Fruit fly (Drosophila melanogaster) whole organism, embryonic: ENCODE measurements around the gene CG42748.

Source experiments
- BEAF-32 ChIP-seq: fragments of 200-800 bp; sonication (Bioruptor generic); optimal IDR thresholded peaks from 3 replicates; lab custom pipeline; 2017; ENCODE audit warnings: missing biosample characterization, missing genetic modification characterization, mild to moderate bottlenecking, moderate library complexity, missing genetic modification reagents
- CG1024 ChIP-seq: fragments of 200-800 bp; sonication (Bioruptor generic); IDR thresholded peaks from 2 replicates; pipeline ENCODE4 v1.3.6; 2022; ENCODE audit warnings: missing biosample characterization, missing genetic modification characterization
- CG11723 ChIP-seq: fragments of 200-800 bp; sonication (Bioruptor generic); optimal IDR thresholded peaks from 2 replicates; lab custom pipeline; 2017; ENCODE audit warnings: missing biosample characterization, mild to moderate bottlenecking, missing genetic modification characterization
- CG12071 ChIP-seq: fragments of 200-800 bp; sonication (Bioruptor generic); optimal IDR thresholded peaks from 3 replicates; lab custom pipeline; 2018; ENCODE audit warnings: missing biosample characterization, mild to moderate bottlenecking, missing genetic modification characterization
- CG13287 ChIP-seq: fragments of 200-800 bp; sonication (Bioruptor generic); IDR thresholded peaks from 2 replicates; pipeline ENCODE4 v1.3.6; 2022; ENCODE audit warnings: missing biosample characterization, missing genetic modification characterization; ENCODE audit not compliant: partially characterized antibody
- CG17802 ChIP-seq: fragments of 200-800 bp; sonication (Bioruptor generic); optimal IDR thresholded peaks from 2 replicates; lab custom pipeline; 2018; ENCODE audit warnings: missing biosample characterization, mild to moderate bottlenecking, missing genetic modification characterization, moderate library complexity
- CG2116 ChIP-seq: fragments of 200-800 bp; sonication (Bioruptor generic); optimal IDR thresholded peaks from 3 replicates; lab custom pipeline; 2018; ENCODE audit warnings: missing biosample characterization, mild to moderate bottlenecking, missing genetic modification characterization
- CG30020 ChIP-seq: fragments of 200-800 bp; optimal IDR thresholded peaks from 2 replicates; lab custom pipeline; 2019; ENCODE audit warnings: missing biosample characterization, mild to moderate bottlenecking, missing genetic modification characterization, moderate library complexity
- CG34224 ChIP-seq: fragments of 200-800 bp; sonication (Bioruptor generic); IDR thresholded peaks from 3 replicates; pipeline ENCODE4 v1.3.6; 2022; ENCODE audit warnings: missing biosample characterization, missing genetic modification characterization; ENCODE audit not compliant: partially characterized antibody
- CG4404 ChIP-seq: fragments of 200-800 bp; sonication (Bioruptor generic); IDR thresholded peaks from 2 replicates; pipeline ENCODE4 v1.3.6; 2022; ENCODE audit warnings: missing biosample characterization, missing genetic modification characterization
- CG6813 ChIP-seq: fragments of 200-800 bp; sonication (Bioruptor generic); optimal IDR thresholded peaks from 2 replicates; lab custom pipeline; 2017; ENCODE audit warnings: missing biosample characterization, missing genetic modification characterization, mild to moderate bottlenecking, moderate library complexity, missing genetic modification reagents
- CG7357 ChIP-seq: fragments of 200-800 bp; sonication (Bioruptor generic); IDR thresholded peaks from 3 replicates; pipeline ENCODE4 v1.3.6; 2022; ENCODE audit warnings: missing biosample characterization, missing genetic modification characterization
- CG8281 ChIP-seq: fragments of 200-800 bp; sonication (Bioruptor generic); optimal IDR thresholded peaks from 2 replicates; lab custom pipeline; 2018; ENCODE audit warnings: missing biosample characterization, mild to moderate bottlenecking, missing genetic modification characterization, moderate library complexity
- CG8290 ChIP-seq, 3 experiments: fragments of 200-800 bp; sonication (Bioruptor generic); optimal IDR thresholded peaks; 2 replicates each; lab custom pipeline; 2016 to 2019; ENCODE audit warnings: missing biosample characterization in 3 of 3, missing genetic modification characterization in 3 of 3, mild to moderate bottlenecking in 2 of 3, moderate library complexity in 1 of 3
- Dll ChIP-seq: fragments of 200-800 bp; sonication (Bioruptor generic); IDR thresholded peaks from 4 replicates; pipeline ENCODE4 v1.3.6; 2022; ENCODE audit warnings: missing biosample characterization, missing genetic modification characterization; ENCODE audit not compliant: partially characterized antibody
- Doc3 ChIP-seq: fragments of 200-800 bp; sonication (Bioruptor generic); IDR thresholded peaks from 3 replicates; pipeline ENCODE4 v1.3.6; 2022; ENCODE audit warnings: missing biosample characterization, missing genetic modification characterization; ENCODE audit not compliant: partially characterized antibody
- Elba2 ChIP-seq: fragments of 200-800 bp; sonication (Bioruptor generic); optimal IDR thresholded peaks from 3 replicates; lab custom pipeline; 2016; ENCODE audit warnings: missing biosample characterization, missing genetic modification characterization
- Ets97D ChIP-seq: fragments of 200-800 bp; sonication (Bioruptor generic); optimal IDR thresholded peaks from 3 replicates; lab custom pipeline; 2016; ENCODE audit warnings: missing biosample characterization, missing genetic modification characterization
- Hsf ChIP-seq: fragments of 200-800 bp; sonication (Bioruptor generic); optimal IDR thresholded peaks from 3 replicates; lab custom pipeline; 2016; ENCODE audit warnings: missing biosample characterization, missing genetic modification characterization
- Mes4 ChIP-seq: fragments of 200-800 bp; sonication (Bioruptor generic); optimal IDR thresholded peaks from 2 replicates; lab custom pipeline; 2016; ENCODE audit warnings: missing biosample characterization, missing genetic modification characterization
- Neu2 ChIP-seq: fragments of 200-800 bp; sonication (Bioruptor generic); optimal IDR thresholded peaks from 3 replicates; lab custom pipeline; 2016; ENCODE audit warnings: missing biosample characterization, missing genetic modification characterization, borderline replicate concordance
- Ptx1 ChIP-seq: fragments of 200-800 bp; sonication (Bioruptor generic); IDR thresholded peaks from 2 replicates; pipeline ENCODE4 v1.3.6; 2022; ENCODE audit warnings: missing biosample characterization, missing genetic modification characterization
- Scr ChIP-seq: fragments of 200-800 bp; sonication (Bioruptor generic); IDR thresholded peaks from 2 replicates; pipeline ENCODE4 v1.3.6; 2022; ENCODE audit warnings: missing biosample characterization, missing genetic modification characterization; ENCODE audit not compliant: partially characterized antibody
- Sin3A ChIP-seq: fragments of >200 bp; optimal IDR thresholded peaks from 2 replicates; lab custom pipeline; 2018
- Sry-δ ChIP-seq: fragments of 200-800 bp; sonication (Bioruptor generic); optimal IDR thresholded peaks from 2 replicates; lab custom pipeline; 2016; ENCODE audit warnings: missing biosample characterization, missing genetic modification characterization
- Trl ChIP-seq, 3 experiments: fragments of >200 bp in 2 of 3; fragments of 200-800 bp in 1 of 3; sonication (Bioruptor generic) in 1 of 3; optimal IDR thresholded peaks; 2 replicates in 1 of 3; 3 replicates in 2 of 3; lab custom pipeline; 2016 to 2017; ENCODE audit warnings: missing biosample characterization in 1 of 3, missing genetic modification characterization in 1 of 3
- Xbp1 ChIP-seq: fragments of 200-800 bp; sonication (Bioruptor generic); optimal IDR thresholded peaks from 3 replicates; lab custom pipeline; 2016; ENCODE audit warnings: missing biosample characterization, mild to moderate bottlenecking, missing genetic modification characterization
- amos ChIP-seq: fragments of 200-800 bp; sonication (Bioruptor generic); IDR thresholded peaks from 2 replicates; pipeline ENCODE4 v1.3.6; 2022; ENCODE audit warnings: missing biosample characterization, missing genetic modification characterization; ENCODE audit not compliant: partially characterized antibody
- aop ChIP-seq: fragments of 200-800 bp; sonication (Bioruptor generic); IDR thresholded peaks from 2 replicates; pipeline ENCODE4 v1.3.6; 2022; ENCODE audit warnings: missing biosample characterization, missing genetic modification characterization
- bbx ChIP-seq: fragments of 200-800 bp; sonication (Bioruptor generic); IDR thresholded peaks from 2 replicates; pipeline ENCODE4 v1.3.6; 2022; ENCODE audit warnings: missing biosample characterization, missing genetic modification characterization; ENCODE audit not compliant: partially characterized antibody
- btn ChIP-seq: fragments of 200-800 bp; sonication (Bioruptor generic); optimal IDR thresholded peaks from 2 replicates; lab custom pipeline; 2016; ENCODE audit warnings: missing biosample characterization, missing genetic modification characterization
- croc ChIP-seq: fragments of 200-800 bp; sonication (Bioruptor generic); conservative IDR thresholded peaks from 3 replicates; pipeline ENCODE4 v1.3.6; 2022; ENCODE audit warnings: missing biosample characterization, missing genetic modification characterization
- eve ChIP-seq, 2 experiments: fragments of >200 bp; optimal IDR thresholded peaks; 2 replicates each; lab custom pipeline; 2017; ENCODE audit warnings: missing biosample characterization in 2 of 2, missing genetic modification characterization in 2 of 2
- fru ChIP-seq: fragments of >200 bp; optimal IDR thresholded peaks from 2 replicates; lab custom pipeline; 2017
- hbn ChIP-seq: fragments of 200-800 bp; sonication (Bioruptor generic); IDR thresholded peaks from 2 replicates; pipeline ENCODE4 v1.3.6; 2022; ENCODE audit warnings: missing biosample characterization, missing genetic modification characterization; ENCODE audit not compliant: partially characterized antibody
- jumu ChIP-seq: fragments of 200-800 bp; sonication (Bioruptor generic); optimal IDR thresholded peaks from 3 replicates; lab custom pipeline; 2016; ENCODE audit warnings: missing biosample characterization, missing genetic modification characterization
- lola ChIP-seq, 3 experiments: fragments of >200 bp in 2 of 3; fragments of 200-800 bp in 1 of 3; sonication (Bioruptor generic) in 1 of 3; optimal IDR thresholded peaks; 2 replicates each; lab custom pipeline; 2017 to 2019; ENCODE audit warnings: missing biosample characterization in 3 of 3, missing genetic modification characterization in 3 of 3, mild to moderate bottlenecking in 1 of 3, moderate library complexity in 1 of 3
- maf-S ChIP-seq: fragments of 200-800 bp; sonication (Bioruptor generic); optimal IDR thresholded peaks from 2 replicates; lab custom pipeline; 2016; ENCODE audit warnings: missing biosample characterization, missing genetic modification characterization
- mirr ChIP-seq: fragments of 200-800 bp; sonication (Bioruptor generic); optimal IDR thresholded peaks from 3 replicates; lab custom pipeline; 2018; ENCODE audit warnings: missing biosample characterization, mild to moderate bottlenecking, missing genetic modification characterization
- nerfin-2 ChIP-seq: fragments of 200-800 bp; sonication (Bioruptor generic); IDR thresholded peaks from 2 replicates; pipeline ENCODE4 v1.3.6; 2022; ENCODE audit warnings: missing biosample characterization, missing genetic modification characterization; ENCODE audit not compliant: partially characterized antibody
- phol ChIP-seq: fragments of 200-800 bp; sonication (Bioruptor generic); optimal IDR thresholded peaks from 3 replicates; lab custom pipeline; 2018; ENCODE audit warnings: missing biosample characterization, mild to moderate bottlenecking, missing genetic modification characterization, moderate library complexity
- repo ChIP-seq: fragments of 200-800 bp; sonication (Bioruptor generic); optimal IDR thresholded peaks from 2 replicates; lab custom pipeline; 2016; ENCODE audit warnings: missing biosample characterization, missing genetic modification characterization
- row ChIP-seq: fragments of 200-800 bp; sonication (Bioruptor generic); IDR thresholded peaks from 3 replicates; pipeline ENCODE4 v1.3.6; 2022; ENCODE audit warnings: missing biosample characterization, missing genetic modification characterization
- sens ChIP-seq: fragments of 200-800 bp; sonication (Bioruptor generic); peaks from one replicate; lab custom pipeline; 2016; ENCODE audit warnings: missing biosample characterization, missing genetic modification characterization
- tap ChIP-seq: fragments of 200-800 bp; optimal IDR thresholded peaks from 3 replicates; lab custom pipeline; 2019; ENCODE audit warnings: missing biosample characterization, mild to moderate bottlenecking, missing genetic modification characterization, moderate library complexity
- trem ChIP-seq: fragments of 200-800 bp; optimal IDR thresholded peaks from 3 replicates; lab custom pipeline; 2019; ENCODE audit warnings: missing biosample characterization, mild to moderate bottlenecking, missing genetic modification characterization, moderate library complexity
- unc-4 ChIP-seq: fragments of 200-800 bp; sonication (Bioruptor generic); IDR thresholded peaks from 2 replicates; pipeline ENCODE4 v1.3.6; 2022; ENCODE audit warnings: missing biosample characterization, missing genetic modification characterization; ENCODE audit not compliant: partially characterized antibody
- wek ChIP-seq: fragments of 200-800 bp; sonication (Bioruptor generic); optimal IDR thresholded peaks from 3 replicates; lab custom pipeline; 2018; ENCODE audit warnings: missing biosample characterization, mild to moderate bottlenecking, missing genetic modification characterization, moderate library complexity

CG42748 gene

DNA sequence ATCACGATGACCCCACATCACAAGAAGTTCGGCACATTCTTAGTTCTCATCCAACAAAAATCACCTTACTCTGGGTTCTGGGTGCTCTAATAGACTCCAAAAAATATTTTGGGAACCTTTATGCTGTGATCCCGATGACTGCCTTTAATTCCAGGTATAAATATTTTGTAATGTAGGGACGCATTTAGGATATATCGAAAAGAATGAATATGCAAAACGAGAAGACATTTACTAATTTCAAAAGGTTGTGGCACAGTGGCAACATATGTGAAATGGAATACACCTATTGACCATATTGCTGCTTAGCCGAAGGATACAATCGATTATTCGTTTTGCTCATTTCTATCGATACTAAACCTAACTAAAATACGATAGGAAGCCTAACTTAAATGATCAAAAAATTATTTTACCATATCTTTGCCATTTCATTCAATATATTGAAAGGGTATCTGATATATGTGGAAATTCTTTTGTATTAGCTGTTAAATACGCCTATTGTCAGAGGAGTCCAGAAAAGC lies 10.1 kb upstream of the CG42748 start, which contains the start of gene CG3651 (continued):
- TF ChIP-seq CG2116 (GFP tag; lab: Kevin White, UChicago), result peak; percentile 92
- peak; percentile 70 for TF ChIP-seq Scr
- TF ChIP-seq Doc3 (GFP tag; lab: Robert Waterston, UW), result 0 out of 3 replicates have a peak, but pooled peaks have one; percentile 36
- TF ChIP-seq phol (tag; lab: Kevin White, UChicago), result peak; percentile 32
- TF ChIP-seq Dll (GFP tag; lab: Robert Waterston, UW), result peak; percentile 77
- peak; percentile 37 for TF ChIP-seq CG11723 (GFP tag; lab: Kevin White, UChicago)
- TF ChIP-seq CG4404 (GFP tag; lab: Robert Waterston, UW), result no peak
- peak; percentile 64 for TF ChIP-seq CG8290 (GFP tag; optimal IDR thresholded peaks at IDR 0.05; lab: Kevin White, UChicago)
- peak; percentile 33 to 34 for TF ChIP-seq CG8290 (tag; optimal IDR thresholded peaks at IDR 0.05; lab: Kevin White, UChicago)
- TF ChIP-seq nerfin-2, result 0 out of 2 replicates have a peak, but pooled peaks have one; percentile 29
- TF ChIP-seq Ptx1 (GFP tag; lab: Robert Waterston, UW), result no peak
- TF ChIP-seq fru (lab: Kevin White, UChicago), result no peak
- peak; percentile 32 for TF ChIP-seq Ets97D (GFP tag; lab: Kevin White, UChicago)
- TF ChIP-seq Hsf (GFP tag; lab: Kevin White, UChicago), result peak; percentile 13
- no peak for TF ChIP-seq Sin3A (lab: Kevin White, UChicago)
- TF ChIP-seq maf-S (GFP tag; lab: Kevin White, UChicago), result no peak
- TF ChIP-seq bbx (GFP tag; lab: Robert Waterston, UW), result peak; percentile 10; the same call in 1 of the 2 replicates
- peak; percentile 36 for TF ChIP-seq hbn
- no peak for TF ChIP-seq CG12071 (GFP tag; lab: Kevin White, UChicago)
- TF ChIP-seq CG8281 (tag; lab: Kevin White, UChicago), result no peak
- TF ChIP-seq lola (GFP tag; optimal IDR thresholded peaks at IDR 0.05; lab: Kevin White, UChicago), result peak in 1 of 3 experiments; percentile 30
- TF ChIP-seq unc-4, result peak; percentile 30; the same call in 1 of the 2 replicates
- TF ChIP-seq Sry-δ, result peak; percentile 62
- peak; percentile 54; the same call in 1 of the 3 replicates for TF ChIP-seq CG7357 (GFP tag; lab: Robert Waterston, UW)
- TF ChIP-seq CG30020 (tag; lab: Kevin White, UChicago), result peak; percentile 79
- no peak for TF ChIP-seq mirr (GFP tag; lab: Kevin White, UChicago)
- TF ChIP-seq CG6813 (GFP tag; lab: Kevin White, UChicago), result no peak
- peak; percentile 2 for TF ChIP-seq Xbp1
- TF ChIP-seq tap (tag; lab: Kevin White, UChicago), result no peak
- TF ChIP-seq trem (tag; lab: Kevin White, UChicago), result peak; percentile 5
- TF ChIP-seq Neu2 (GFP tag; lab: Kevin White, UChicago), result peak; percentile 17
- TF ChIP-seq CG17802, result peak; percentile 69
- TF ChIP-seq amos (GFP tag; lab: Robert Waterston, UW), result peak; percentile 68
- TF ChIP-seq repo (GFP tag; lab: Kevin White, UChicago), result peak; percentile 6
- TF ChIP-seq eve (GFP tag; optimal IDR thresholded peaks at IDR 0.05; lab: Kevin White, UChicago), result peak in 1 of 2 experiments; percentile 27
- TF ChIP-seq CG1024 (GFP tag; lab: Robert Waterston, UW), result peak; percentile 86
- peak; percentile 47; the same call in 1 of the 3 replicates for TF ChIP-seq CG34224 (GFP tag; lab: Robert Waterston, UW)
- peak; percentile 28 for TF ChIP-seq jumu (GFP tag; lab: Kevin White, UChicago)
- TF ChIP-seq Mes4, result no peak
- TF ChIP-seq btn (GFP tag; lab: Kevin White, UChicago), result no peak
- peak; percentile 63 for TF ChIP-seq BEAF-32 (GFP tag; lab: Kevin White, UChicago)
- peak; percentile 44 for TF ChIP-seq CG13287 (GFP tag; lab: Robert Waterston, UW)
- no peak for TF ChIP-seq aop (GFP tag; lab: Robert Waterston, UW)
- peak; percentile 73 for TF ChIP-seq sens (GFP tag; lab: Kevin White, UChicago)
- TF ChIP-seq Trl (optimal IDR thresholded peaks at IDR 0.05; lab: Kevin White, UChicago), result no peak
- peak; percentile 42 for TF ChIP-seq Trl (GFP tag; optimal IDR thresholded peaks at IDR 0.05; lab: Kevin White, UChicago)
- TF ChIP-seq wek (GFP tag; lab: Kevin White, UChicago), result peak; percentile 92
- TF ChIP-seq croc (GFP tag; lab: Robert Waterston, UW), result no peak
- TF ChIP-seq row (GFP tag; lab: Robert Waterston, UW), result peak; percentile 69; the same call in 2 of the 3 replicates
- TF ChIP-seq Elba2 (GFP tag; lab: Kevin White, UChicago), result no peak
